Worm (Caenorhabditis elegans) whole organism, L4/young adult: ENCODE measurements around the gene npr-2.

Experiments used
- W03F9.2 ChIP-seq: fragments of 150-350 bp; optimal IDR thresholded peaks from 2 replicates; lab custom pipeline; 2014; ENCODE audit warnings: missing biosample characterization, missing genetic modification characterization
- dao-5 ChIP-seq: sonication (generic microtip); optimal IDR thresholded peaks from 2 replicates; lab custom pipeline; 2016; ENCODE audit warnings: missing genotype, missing genetic modification characterization, moderate library complexity, missing compliant biosample characterization
- him-1 ChIP-seq: sonication (generic microtip); optimal IDR thresholded peaks from 2 replicates; lab custom pipeline; 2016; ENCODE audit warnings: missing genotype, missing genetic modification reagents, missing genetic modification characterization, missing compliant biosample characterization

- no peak for TF ChIP-seq him-1
- TF ChIP-seq dao-5 = no peak
- TF ChIP-seq W03F9.2 (tag; lab: Kevin White, UChicago) = no peak
Measured at ce11 chrIV:9624275-9624674, 44.4 kb upstream of the npr-2 start, which contains the start of gene W09C2.8.
